Fruit fly (Drosophila melanogaster): Measurements from ENCODE around the gene CG32221.

CG32221 gene

dm6 chr3L:19861215-19861614, 26.7 kb downstream of the CG32221 start (continued):
- no peak for TF ChIP-seq Mad (GFP tag; optimal IDR thresholded peaks at IDR 0.05)
- TF ChIP-seq CG3065 (GFP tag; optimal IDR thresholded peaks at IDR 0.05) = no peak
- peak; percentile 48 for TF ChIP-seq Max (GFP tag; optimal IDR thresholded peaks at IDR 0.05)
- peak; percentile 10 for TF ChIP-seq CG12391 (tag; optimal IDR thresholded peaks at IDR 0.05)
- TF ChIP-seq CG12071 (GFP tag; optimal IDR thresholded peaks at IDR 0.05) = no peak
- TF ChIP-seq Nf-YA (GFP tag; IDR thresholded peaks at IDR 0.05) = peak; percentile 37; the same call in 1 of the 2 replicates
- TF ChIP-seq NfI (GFP tag; optimal IDR thresholded peaks at IDR 0.05) = peak; percentile 68
- no peak for TF ChIP-seq ash1 (GFP tag; optimal IDR thresholded peaks at IDR 0.05)
- peak; percentile 51 for TF ChIP-seq gfzf (GFP tag; optimal IDR thresholded peaks at IDR 0.05)
- TF ChIP-seq BtbVII (GFP tag; optimal IDR thresholded peaks at IDR 0.05) = peak; percentile 16
- TF ChIP-seq Oaz (GFP tag; IDR thresholded peaks at IDR 0.05) = no peak
- peak; percentile 18 for TF ChIP-seq HLHmδ (GFP tag; optimal IDR thresholded peaks at IDR 0.05)
- no peak; the same call in 1 of the 2 replicates for TF ChIP-seq CG3847 (GFP tag; IDR thresholded peaks at IDR 0.05)
- TF ChIP-seq CG14441 (GFP tag; IDR thresholded peaks at IDR 0.05) = no peak
- peak; percentile 52; the same call in 1 of the 3 replicates for TF ChIP-seq Opbp (GFP tag; IDR thresholded peaks at IDR 0.05; ENCODE audit: partially characterized antibody)
- no peak for TF ChIP-seq mam (GFP tag; optimal IDR thresholded peaks at IDR 0.05)
- peak; percentile 13; the same call in 1 of the 2 replicates for TF ChIP-seq CG4360 (GFP tag; IDR thresholded peaks at IDR 0.05)
- peak; percentile 13 for TF ChIP-seq CG8290 (GFP tag; optimal IDR thresholded peaks at IDR 0.05)
- no peak for TF ChIP-seq CG8290 (tag; optimal IDR thresholded peaks at IDR 0.05)
- no peak for TF ChIP-seq tin (GFP tag; optimal IDR thresholded peaks at IDR 0.05)
- peak; percentile 8 for TF ChIP-seq CG13296 (GFP tag; optimal IDR thresholded peaks at IDR 0.05)
- no peak for TF ChIP-seq CG6654 (GFP tag; optimal IDR thresholded peaks at IDR 0.05)
- no peak for TF ChIP-seq bowl (GFP tag; IDR thresholded peaks at IDR 0.05)
- peak; percentile 36 for TF ChIP-seq phol (tag; optimal IDR thresholded peaks at IDR 0.05)
- peak; percentile 24 for TF ChIP-seq CG10209 (GFP tag; optimal IDR thresholded peaks at IDR 0.05)
- peak; percentile 46 for TF ChIP-seq sug (tag; optimal IDR thresholded peaks at IDR 0.05)
- TF ChIP-seq kni (GFP tag; optimal IDR thresholded peaks at IDR 0.05) = peak; percentile 14
- TF ChIP-seq CG12769 (tag; optimal IDR thresholded peaks at IDR 0.05) = peak; percentile 42
- TF ChIP-seq Chrac-16 (GFP tag; optimal IDR thresholded peaks at IDR 0.05) = no peak
- TF ChIP-seq caup (GFP tag; optimal IDR thresholded peaks at IDR 0.05; ENCODE audit: severe bottlenecking) = peak; percentile 24
- TF ChIP-seq Dll (GFP tag; IDR thresholded peaks at IDR 0.05; ENCODE audit: partially characterized antibody) = 0 out of 4 replicates have a peak, but pooled peaks have one; percentile 31
- no peak for TF ChIP-seq CG10959 (GFP tag; IDR thresholded peaks at IDR 0.05)
- TF ChIP-seq dm (GFP tag; optimal IDR thresholded peaks at IDR 0.05) = peak; percentile 94
- peak; percentile 12 for TF ChIP-seq bcd (GFP tag; optimal IDR thresholded peaks at IDR 0.05)
- TF ChIP-seq CG18011 (GFP tag; optimal IDR thresholded peaks at IDR 0.05) = peak; percentile 31
- peak; percentile 36 for TF ChIP-seq CG2120 (GFP tag; optimal IDR thresholded peaks at IDR 0.05)
- peak; percentile 75; the same call in 2 of the 4 replicates for TF ChIP-seq chinmo (GFP tag; IDR thresholded peaks at IDR 0.05; ENCODE audit: partially characterized antibody)
- TF ChIP-seq CG3281 (GFP tag; optimal IDR thresholded peaks at IDR 0.05) = peak; percentile 27
- TF ChIP-seq bsh (GFP tag; optimal IDR thresholded peaks at IDR 0.05) = peak in 1 of 2 experiments; percentile 11
- TF ChIP-seq CG2116 (GFP tag; optimal IDR thresholded peaks at IDR 0.05) = peak; percentile 94
- no peak for TF ChIP-seq br (optimal IDR thresholded peaks at IDR 0.05)
- TF ChIP-seq CG12236 (GFP tag; optimal IDR thresholded peaks at IDR 0.05) = no peak
- peak; percentile 20 for TF ChIP-seq bigmax (GFP tag; optimal IDR thresholded peaks at IDR 0.05)
- TF ChIP-seq CG17361 (GFP tag; IDR thresholded peaks at IDR 0.05) = 0 out of 3 replicates have a peak, but pooled peaks have one; percentile 11
- peak; percentile 61 for TF ChIP-seq CG14710 (tag; optimal IDR thresholded peaks at IDR 0.05)
- TF ChIP-seq BEAF-32 (GFP tag; optimal IDR thresholded peaks at IDR 0.05) = peak; percentile 39
- peak; percentile 52; the same call in 1 of the 2 replicates for TF ChIP-seq onecut (GFP tag; IDR thresholded peaks at IDR 0.05)
- TF ChIP-seq amos (GFP tag; IDR thresholded peaks at IDR 0.05; ENCODE audit: partially characterized antibody) = peak; percentile 33; the same call in 1 of the 2 replicates
- peak; percentile 41 for TF ChIP-seq Myb (GFP tag; optimal IDR thresholded peaks at IDR 0.05)
- TF ChIP-seq org-1 (GFP tag; optimal IDR thresholded peaks at IDR 0.05) = no peak
